Worm (Caenorhabditis elegans) whole organism, young adult: ENCODE results near the gene lips-8.
A peak's percentile ranks its signal among the peaks of the same experiment; 100 is the strongest.

Experiments used
- B0035.1 ChIP-seq: sonication (generic microtip); optimal IDR thresholded peaks from 2 replicates; lab custom pipeline; 2016; ENCODE audit warnings: missing genetic modification characterization, mild to moderate bottlenecking, missing compliant biosample characterization, missing genotype, missing genetic modification reagents
- B0261.1 ChIP-seq: sonication (generic microtip); optimal IDR thresholded peaks from 2 replicates; lab custom pipeline; 2016; ENCODE audit warnings: mild to moderate bottlenecking, missing genetic modification characterization, moderate library complexity, missing compliant biosample characterization
- C17E4.6 ChIP-seq: fragments of 200-800 bp; sonication (Bioruptor generic); IDR thresholded peaks from 2 replicates; pipeline ENCODE4 v1.3.6; 2022; ENCODE audit warnings: missing genetic modification reagents, missing genetic modification characterization, missing compliant biosample characterization
- F49E8.2 ChIP-seq: sonication (generic microtip); optimal IDR thresholded peaks from 3 replicates; lab custom pipeline; 2017; ENCODE audit warnings: missing genetic modification characterization, mild to moderate bottlenecking, missing compliant biosample characterization, antibody characterized with exemption, moderate library complexity; ENCODE audit not compliant: insufficient read depth
- F57A8.1 ChIP-seq: fragments of 200-800 bp; sonication (Bioruptor generic); optimal IDR thresholded peaks from 2 replicates; lab custom pipeline; 2018; ENCODE audit warnings: mild to moderate bottlenecking, missing genetic modification characterization, moderate library complexity, missing compliant biosample characterization
- K11D2.4 ChIP-seq: fragments of 200-800 bp; sonication (Bioruptor generic); IDR thresholded peaks from 2 replicates; pipeline ENCODE4 v1.3.6; 2022; ENCODE audit warnings: missing genetic modification reagents, missing genetic modification characterization, missing compliant biosample characterization
- Y67H2A.10 ChIP-seq: fragments of 200-800 bp; sonication (Bioruptor generic); conservative IDR thresholded peaks from 2 replicates; pipeline ENCODE4 v1.3.6; 2022; ENCODE audit warnings: missing genetic modification reagents, missing genetic modification characterization, missing compliant biosample characterization
- ama-1 ChIP-seq, 3 experiments: fragments of 150-350 bp in 1 of 3; sonication (generic microtip) in 2 of 3; optimal IDR thresholded peaks; 2 replicates each; lab custom pipeline; 2014 to 2018; ENCODE audit warnings: missing biosample characterization in 2 of 3, missing genetic modification characterization in 2 of 3, missing genetic modification reagents in 2 of 3
- aptf-2 ChIP-seq: fragments of 200-800 bp; sonication (Bioruptor generic); conservative IDR thresholded peaks from 2 replicates; pipeline ENCODE4 v1.3.6; 2022; ENCODE audit warnings: missing genetic modification reagents, missing genetic modification characterization, missing compliant biosample characterization
- aptf-3 ChIP-seq: fragments of 200-800 bp; sonication (Bioruptor generic); IDR thresholded peaks from 2 replicates; pipeline ENCODE4 v1.3.6; 2022; ENCODE audit warnings: missing genetic modification characterization, missing compliant biosample characterization
- bed-2 ChIP-seq: fragments of 200-800 bp; sonication (Bioruptor generic); IDR thresholded peaks from 2 replicates; pipeline ENCODE4 v1.3.6; 2022; ENCODE audit warnings: missing genetic modification reagents, missing genetic modification characterization, missing compliant biosample characterization
- cebp-1 ChIP-seq, 2 experiments: fragments of 200-800 bp in 1 of 2; sonication (Bioruptor generic) in 1 of 2; sonication (generic microtip) in 1 of 2; IDR thresholded peaks in 1 of 2; optimal IDR thresholded peaks in 1 of 2; 2 replicates each; pipeline versions ENCODE4 v1.3.6 to Lab custom; 2017 to 2022; ENCODE audit warnings: missing compliant biosample characterization in 2 of 2, missing genetic modification characterization in 2 of 2, mild to moderate bottlenecking in 1 of 2, missing genetic modification reagents in 1 of 2, moderate library complexity in 1 of 2
- dox-1 ChIP-seq: fragments of 200-800 bp; sonication (Bioruptor generic); IDR thresholded peaks from 2 replicates; pipeline ENCODE4 v1.3.6; 2022; ENCODE audit warnings: missing genetic modification reagents, missing genetic modification characterization, missing compliant biosample characterization
- dpl-1 ChIP-seq: fragments of 150-350 bp; optimal IDR thresholded peaks from 2 replicates; lab custom pipeline; 2014; ENCODE audit warnings: missing biosample characterization, missing genetic modification reagents, missing genetic modification characterization
- efl-1 ChIP-seq: fragments of 150-350 bp; optimal IDR thresholded peaks from 2 replicates; lab custom pipeline; 2014; ENCODE audit warnings: missing biosample characterization, missing genetic modification reagents, missing genetic modification characterization
- egl-18 ChIP-seq: fragments of 200-800 bp; sonication (Bioruptor generic); IDR thresholded peaks from 2 replicates; pipeline ENCODE4 v1.3.6; 2022; ENCODE audit warnings: missing genetic modification reagents, missing genetic modification characterization, missing compliant biosample characterization
- egrh-3 ChIP-seq: fragments of 200-800 bp; sonication (Bioruptor generic); IDR thresholded peaks from 2 replicates; pipeline ENCODE4 v1.3.6; 2022; ENCODE audit warnings: missing genetic modification reagents, missing genetic modification characterization, missing compliant biosample characterization
- ets-4 ChIP-seq: fragments of 200-800 bp; sonication (Bioruptor generic); optimal IDR thresholded peaks from 2 replicates; lab custom pipeline; 2018; ENCODE audit warnings: mild to moderate bottlenecking, missing genetic modification characterization, missing compliant biosample characterization
- gei-17 ChIP-seq: fragments of 200-800 bp; sonication (Bioruptor generic); optimal IDR thresholded peaks from 2 replicates; lab custom pipeline; 2018; ENCODE audit warnings: mild to moderate bottlenecking, missing genetic modification characterization, missing compliant biosample characterization
- him-1 ChIP-seq: sonication (generic microtip); optimal IDR thresholded peaks from 2 replicates; lab custom pipeline; 2016; ENCODE audit warnings: missing genotype, missing genetic modification reagents, missing genetic modification characterization, missing compliant biosample characterization
- hrde-1 ChIP-seq: sonication (generic microtip); optimal IDR thresholded peaks from 2 replicates; lab custom pipeline; 2016; ENCODE audit warnings: missing genetic modification characterization, mild to moderate bottlenecking, missing compliant biosample characterization, moderate library complexity, missing genotype, missing genetic modification reagents, borderline replicate concordance
- lin-54 ChIP-seq: fragments of 200-800 bp; sonication (Bioruptor generic); optimal IDR thresholded peaks from 2 replicates; lab custom pipeline; 2018; ENCODE audit warnings: mild to moderate bottlenecking, missing genetic modification characterization, missing compliant biosample characterization
- lsl-1 ChIP-seq: fragments of 200-800 bp; sonication (Bioruptor generic); optimal IDR thresholded peaks from 2 replicates; lab custom pipeline; 2018; ENCODE audit warnings: mild to moderate bottlenecking, missing genetic modification characterization, moderate library complexity, missing compliant biosample characterization
- madf-10 ChIP-seq: sonication (generic microtip); optimal IDR thresholded peaks from 2 replicates; lab custom pipeline; 2016; ENCODE audit warnings: mild to moderate bottlenecking, missing genetic modification characterization, missing compliant biosample characterization
- madf-6 ChIP-seq: fragments of 200-800 bp; sonication (Bioruptor generic); IDR thresholded peaks from 2 replicates; pipeline ENCODE4 v1.3.6; 2022; ENCODE audit warnings: missing genetic modification reagents, missing genetic modification characterization, missing compliant biosample characterization
- madf-8 ChIP-seq: fragments of 200-800 bp; sonication (Bioruptor generic); conservative IDR thresholded peaks from 2 replicates; pipeline ENCODE4 v1.3.6; 2022; ENCODE audit warnings: missing genetic modification reagents, missing genetic modification characterization, missing compliant biosample characterization
- mcd-1 ChIP-seq: fragments of 200-800 bp; sonication (Bioruptor generic); IDR thresholded peaks from 2 replicates; pipeline ENCODE4 v1.3.6; 2022; ENCODE audit warnings: missing genetic modification reagents, missing genetic modification characterization, missing compliant biosample characterization
- nhr-120 ChIP-seq: fragments of 200-800 bp; sonication (Bioruptor generic); IDR thresholded peaks from 2 replicates; pipeline ENCODE4 v1.3.6; 2022; ENCODE audit warnings: missing genetic modification characterization, missing compliant biosample characterization
- nhr-90 ChIP-seq: sonication (generic microtip); optimal IDR thresholded peaks from 2 replicates; lab custom pipeline; 2016; ENCODE audit warnings: missing genotype, mild to moderate bottlenecking, missing genetic modification characterization, missing compliant biosample characterization
- rcor-1 ChIP-seq: fragments of 200-800 bp; sonication (Bioruptor generic); IDR thresholded peaks from 2 replicates; pipeline ENCODE4 v1.3.6; 2022; ENCODE audit warnings: missing genetic modification reagents, missing genetic modification characterization, missing compliant biosample characterization
- repo-1 ChIP-seq: sonication (generic microtip); optimal IDR thresholded peaks from 2 replicates; lab custom pipeline; 2017; ENCODE audit warnings: mild to moderate bottlenecking, missing genetic modification characterization, missing compliant biosample characterization
- snpc-3.4 ChIP-seq: sonication (generic microtip); optimal IDR thresholded peaks from 2 replicates; lab custom pipeline; 2017; ENCODE audit warnings: missing genetic modification characterization, mild to moderate bottlenecking, missing compliant biosample characterization, antibody characterized with exemption, moderate library complexity, missing genotype, missing genetic modification reagents
- snpc-4 ChIP-seq, 5 experiments: fragments of 150-350 bp in 1 of 5; sonication (generic microtip) in 4 of 5; optimal IDR thresholded peaks; 2 replicates each; lab custom pipeline; 2014 to 2018; ENCODE audit warnings: missing genetic modification characterization in 5 of 5, missing biosample characterization in 3 of 5, antibody characterized with exemption in 2 of 5, mild to moderate bottlenecking in 2 of 5, missing compliant biosample characterization in 2 of 5, missing genotype in 2 of 5, moderate library complexity in 2 of 5, missing genetic modification reagents in 1 of 5
- tbp1 ChIP-seq: fragments of 200-800 bp; sonication (Bioruptor generic); optimal IDR thresholded peaks from 2 replicates; lab custom pipeline; 2018; ENCODE audit warnings: mild to moderate bottlenecking, missing genetic modification characterization, missing compliant biosample characterization
- unc-62 ChIP-seq: fragments of 150-350 bp; optimal IDR thresholded peaks from 2 replicates; lab custom pipeline; 2014; ENCODE audit warnings: missing biosample characterization, missing genetic modification reagents, missing genetic modification characterization
- zfh-2 ChIP-seq: fragments of 200-800 bp; sonication (Bioruptor generic); conservative IDR thresholded peaks from 2 replicates; pipeline ENCODE4 v1.3.6; 2022; ENCODE audit warnings: missing genetic modification reagents, missing genetic modification characterization, missing compliant biosample characterization
- ztf-22 ChIP-seq: fragments of 200-800 bp; sonication (Bioruptor generic); optimal IDR thresholded peaks from 2 replicates; lab custom pipeline; 2018; ENCODE audit warnings: mild to moderate bottlenecking, missing genetic modification characterization, moderate library complexity, missing compliant biosample characterization
- ztf-25 ChIP-seq: fragments of 200-800 bp; sonication (Bioruptor generic); IDR thresholded peaks from 2 replicates; pipeline ENCODE4 v1.3.6; 2022; ENCODE audit warnings: missing genetic modification reagents, missing genetic modification characterization, missing compliant biosample characterization
- ztf-28 ChIP-seq: fragments of 200-800 bp; sonication (Bioruptor generic); IDR thresholded peaks from 2 replicates; pipeline ENCODE4 v1.3.6; 2022; ENCODE audit warnings: missing genetic modification reagents, missing genetic modification characterization, missing compliant biosample characterization
- ztf-3 ChIP-seq: fragments of 200-800 bp; sonication (Bioruptor generic); optimal IDR thresholded peaks from 2 replicates; lab custom pipeline; 2018; ENCODE audit warnings: mild to moderate bottlenecking, missing genetic modification characterization, missing compliant biosample characterization
- ztf-6 ChIP-seq: fragments of 200-800 bp; sonication (Bioruptor generic); IDR thresholded peaks from 2 replicates; pipeline ENCODE4 v1.3.6; 2022; ENCODE audit warnings: missing genetic modification reagents, missing genetic modification characterization, missing compliant biosample characterization

The lips-8 gene

ce11 chrX:14872817-14873469 is 25.4 kb upstream of the lips-8 start, which contains the start of gene F31F6.3:
Gene F31F6.3 (minus strand): TSS chrX:14872867.
- 0 out of 2 replicates have a peak, but pooled peaks have one; percentile 8 for TF ChIP-seq madf-8 (GFP tag; lab: Robert Waterston, UW)
- no peak for TF ChIP-seq cebp-1 (GFP tag; IDR thresholded peaks at IDR 0.05; lab: Robert Waterston, UW)
- no peak for TF ChIP-seq cebp-1 (tag; optimal IDR thresholded peaks at IDR 0.05; lab: Kevin White, UChicago)
- TF ChIP-seq madf-6 (GFP tag; lab: Robert Waterston, UW), result peak; percentile 65
- TF ChIP-seq dpl-1 (GFP tag; lab: Kevin White, UChicago), result peak; percentile 38
- TF ChIP-seq mcd-1 (GFP tag; lab: Robert Waterston, UW), result peak; percentile 46
- no peak for TF ChIP-seq ztf-3 (GFP tag; lab: Kevin White, UChicago)
- TF ChIP-seq efl-1, result peak; percentile 73

- TF ChIP-seq repo-1 (tag; lab: Kevin White, UChicago) (no peak), dox-1 (GFP tag; lab: Robert Waterston, UW) (no peak), unc-62 (GFP tag; lab: Kevin White, UChicago) (no peak)
Observed at ce11 chrX:14875668-14876067, 22.6 kb upstream of the lips-8 start, which contains the start of gene sssh-1. Gene sssh-1 (plus strand): TSS chrX:14875968.

DNA sequence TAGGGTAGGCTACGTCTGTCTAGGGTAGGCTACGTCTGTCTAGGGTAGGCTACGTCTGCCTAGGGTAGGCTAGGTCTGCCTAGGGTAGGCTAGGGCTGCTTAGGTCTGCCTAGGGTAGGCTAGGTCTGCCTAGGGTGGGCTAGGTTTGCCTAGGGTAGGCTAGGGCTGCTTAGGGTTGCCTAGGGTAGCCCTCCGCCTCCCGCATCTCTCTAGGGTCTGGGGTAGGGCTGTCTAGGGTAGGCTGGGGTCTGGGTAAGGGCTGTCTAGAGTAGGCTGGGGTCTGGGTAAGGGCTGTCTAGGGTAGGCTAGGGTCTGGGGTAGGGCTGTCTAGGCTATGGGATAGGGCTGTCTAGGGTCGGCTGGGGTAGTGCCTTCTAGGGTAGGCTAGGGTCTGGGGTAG is 20.6 kb upstream of the lips-8 start:
- TF ChIP-seq madf-10, result no peak
- no peak for TF ChIP-seq F57A8.1 (GFP tag; lab: Kevin White, UChicago)
- TF ChIP-seq egl-18 (GFP tag; lab: Robert Waterston, UW), result no peak
- TF ChIP-seq gei-17 (GFP tag; lab: Kevin White, UChicago), result no peak
- TF ChIP-seq aptf-3 (GFP tag; lab: Robert Waterston, UW), result no peak
- no peak for TF ChIP-seq hrde-1 (tag; lab: Kevin White, UChicago)
- TF ChIP-seq efl-1, result no peak
- no peak for TF ChIP-seq tbp1 (GFP tag; lab: Kevin White, UChicago)
- no peak for TF ChIP-seq mcd-1 (GFP tag; lab: Robert Waterston, UW)
- peak; percentile 26; the same call in 1 of the 2 replicates for TF ChIP-seq egrh-3
- no peak for TF ChIP-seq Y67H2A.10 (GFP tag; lab: Robert Waterston, UW)
- TF ChIP-seq zfh-2 (GFP tag; lab: Robert Waterston, UW), result peak; percentile 64
- TF ChIP-seq dpl-1 (GFP tag; lab: Kevin White, UChicago), result no peak
- no peak for TF ChIP-seq nhr-120 (GFP tag; lab: Robert Waterston, UW)
- no peak for TF ChIP-seq madf-6 (GFP tag; lab: Robert Waterston, UW)
- no peak for TF ChIP-seq snpc-4 (GFP tag; optimal IDR thresholded peaks at IDR 0.05; lab: Kevin White, UChicago)
- no peak for TF ChIP-seq snpc-4 (tag; optimal IDR thresholded peaks at IDR 0.05; lab: Kevin White, UChicago)
- no peak for TF ChIP-seq ztf-22 (GFP tag; lab: Kevin White, UChicago)
- TF ChIP-seq rcor-1 (GFP tag; lab: Robert Waterston, UW), result 0 out of 2 replicates have a peak, but pooled peaks have one; percentile 26
- no peak for TF ChIP-seq him-1 (tag; lab: Kevin White, UChicago)
- no peak for TF ChIP-seq B0035.1 (tag; lab: Kevin White, UChicago)
- TF ChIP-seq lsl-1, result no peak
- no peak for TF ChIP-seq lin-54 (GFP tag; lab: Kevin White, UChicago)
- no peak for TF ChIP-seq aptf-2 (GFP tag; lab: Robert Waterston, UW)
- no peak for TF ChIP-seq nhr-90 (tag; lab: Kevin White, UChicago)
- TF ChIP-seq bed-2 (GFP tag; lab: Robert Waterston, UW), result no peak
- TF ChIP-seq madf-8 (GFP tag; lab: Robert Waterston, UW), result no peak
- no peak for TF ChIP-seq ztf-6
- TF ChIP-seq F49E8.2 (tag; lab: Kevin White, UChicago), result no peak
- TF ChIP-seq ets-4 (GFP tag; lab: Kevin White, UChicago), result no peak
- TF ChIP-seq ama-1 (optimal IDR thresholded peaks at IDR 0.05; lab: Kevin White, UChicago), result no peak
- no peak for TF ChIP-seq ama-1 (GFP tag; optimal IDR thresholded peaks at IDR 0.05; lab: Kevin White, UChicago)
- TF ChIP-seq snpc-3.4 (tag; lab: Kevin White, UChicago), result no peak
- no peak for TF ChIP-seq C17E4.6 (GFP tag; lab: Robert Waterston, UW)
- no peak for TF ChIP-seq ztf-28 (GFP tag; lab: Robert Waterston, UW)
- TF ChIP-seq B0261.1 (tag; lab: Kevin White, UChicago), result no peak
- no peak for TF ChIP-seq ztf-25 (GFP tag; lab: Robert Waterston, UW)
- no peak for TF ChIP-seq K11D2.4
